Fruit fly (Drosophila melanogaster) whole organism: ENCODE measurements around the gene CG17193.

Experiments
- CG8478 ChIP-seq: fragments of >200 bp; optimal IDR thresholded peaks from 2 replicates; lab custom pipeline; 2018; ENCODE audit warnings: inconsistent platforms
- pan ChIP-seq: fragments of >200 bp; optimal IDR thresholded peaks from 2 replicates; lab custom pipeline; 2017

dm6 chr3R:20031043-20031763 lies 24.7 kb downstream of the CG17193 start, which contains the start of gene trem:
- TF ChIP-seq CG8478 (lab: Kevin White, UChicago) (no peak), pan (lab: Kevin White, UChicago) (peak; percentile 6)
